Worm (Caenorhabditis elegans) whole organism, L1 larva: Measurements from ENCODE around the gene F07H5.13.
A peak's percentile ranks its signal among the peaks of the same experiment; 100 is the strongest.

ENCODE experiments used
- C04F5.9 ChIP-seq: sonication (generic microtip); optimal IDR thresholded peaks from 2 replicates; lab custom pipeline; 2016; ENCODE audit warnings: missing genetic modification characterization, missing compliant biosample characterization
- blmp-1 ChIP-seq: fragments of 150-350 bp; optimal IDR thresholded peaks from 2 replicates; lab custom pipeline; 2014; ENCODE audit warnings: missing biosample characterization, missing genetic modification characterization
- ces-1 ChIP-seq: fragments of 150-350 bp; optimal IDR thresholded peaks from 2 replicates; lab custom pipeline; 2014; ENCODE audit warnings: missing biosample characterization, missing genetic modification reagents, missing genetic modification characterization
- dpl-1 ChIP-seq, 3 experiments: fragments of 150-350 bp in 2 of 3; sonication (generic microtip) in 1 of 3; optimal IDR thresholded peaks; 2 replicates each; lab custom pipeline; 2014 to 2017; ENCODE audit warnings: missing biosample characterization in 3 of 3, missing genetic modification characterization in 3 of 3, missing genetic modification reagents in 3 of 3
- dsc-1 ChIP-seq: sonication (generic microtip); optimal IDR thresholded peaks from 2 replicates; lab custom pipeline; 2016; ENCODE audit warnings: mild to moderate bottlenecking, missing genetic modification characterization, missing compliant biosample characterization
- efl-1 ChIP-seq, 4 experiments: fragments of 150-350 bp; optimal IDR thresholded peaks in 3 of 4; peaks in 1 of 4; 1 replicate in 1 of 4; 2 replicates in 3 of 4; lab custom pipeline; 2014; ENCODE audit warnings: missing biosample characterization in 2 of 4, missing genetic modification characterization in 2 of 4, missing genetic modification reagents in 2 of 4
- efl-3 ChIP-seq: fragments of 200-800 bp; sonication (Bioruptor generic); optimal IDR thresholded peaks from 2 replicates; lab custom pipeline; 2018; ENCODE audit warnings: mild to moderate bottlenecking, missing genetic modification characterization, missing compliant biosample characterization
- egl-13 ChIP-seq: sonication (generic microtip); optimal IDR thresholded peaks from 2 replicates; lab custom pipeline; 2016; ENCODE audit warnings: missing genotype, missing genetic modification reagents, missing genetic modification characterization, missing compliant biosample characterization
- elt-2 ChIP-seq: sonication (generic microtip); optimal IDR thresholded peaks from 2 replicates; lab custom pipeline; 2016; ENCODE audit warnings: missing genetic modification characterization, mild to moderate bottlenecking, inconsistent platforms, missing compliant biosample characterization, missing genetic modification reagents
- elt-3 ChIP-seq, 6 experiments: fragments of 150-350 bp in 1 of 6; sonication (generic microtip); optimal IDR thresholded peaks; 2 replicates each; lab custom pipeline; 2017 to 2018; ENCODE audit warnings: missing biosample characterization in 6 of 6, missing genetic modification characterization in 6 of 6, inconsistent platforms in 1 of 6
- fkh-10 ChIP-seq: sonication (generic microtip); optimal IDR thresholded peaks from 2 replicates; lab custom pipeline; 2017; ENCODE audit warnings: missing biosample characterization, missing genetic modification reagents, missing genetic modification characterization
- grh-1 ChIP-seq: fragments of 200-800 bp; sonication (Bioruptor generic); IDR thresholded peaks from 2 replicates; pipeline ENCODE4 v1.3.6; 2022; ENCODE audit warnings: missing genetic modification reagents, missing genetic modification characterization, missing compliant biosample characterization
- hlh-17 ChIP-seq: fragments of 200-800 bp; sonication (Bioruptor generic); optimal IDR thresholded peaks from 2 replicates; lab custom pipeline; 2018; ENCODE audit warnings: missing genetic modification characterization, mild to moderate bottlenecking, missing compliant biosample characterization, moderate library complexity, borderline replicate concordance
- hlh-4 ChIP-seq: sonication (generic microtip); optimal IDR thresholded peaks from 2 replicates; lab custom pipeline; 2016; ENCODE audit warnings: mild to moderate bottlenecking, missing genetic modification characterization, missing compliant biosample characterization
- irx-1 ChIP-seq: sonication (generic microtip); optimal IDR thresholded peaks from 2 replicates; lab custom pipeline; 2016; ENCODE audit warnings: missing genetic modification characterization, missing compliant biosample characterization
- lin-13 ChIP-seq: fragments of 150-350 bp; optimal IDR thresholded peaks from 2 replicates; lab custom pipeline; 2014; ENCODE audit warnings: missing biosample characterization, missing genetic modification reagents, missing genetic modification characterization
- lin-14 ChIP-seq: fragments of 200-800 bp; sonication (Bioruptor generic); optimal IDR thresholded peaks from 2 replicates; lab custom pipeline; 2018; ENCODE audit warnings: mild to moderate bottlenecking, missing genetic modification characterization, moderate library complexity, missing compliant biosample characterization
- lin-35 ChIP-seq, 2 experiments: fragments of 150-350 bp; optimal IDR thresholded peaks; 2 replicates each; lab custom pipeline; 2014; ENCODE audit warnings: missing biosample characterization in 2 of 2, missing genetic modification characterization in 2 of 2, missing genetic modification reagents in 2 of 2
- lin-39 ChIP-seq: fragments of 150-350 bp; optimal IDR thresholded peaks from 2 replicates; lab custom pipeline; 2014; ENCODE audit warnings: missing biosample characterization, missing genetic modification reagents, missing genetic modification characterization
- lir-3 ChIP-seq: sonication (generic microtip); optimal IDR thresholded peaks from 2 replicates; lab custom pipeline; 2016; ENCODE audit warnings: mild to moderate bottlenecking, missing genetic modification characterization, moderate library complexity, missing compliant biosample characterization; ENCODE audit not compliant: poor library complexity
- lsy-2 ChIP-seq, 2 experiments: fragments of 150-350 bp; optimal IDR thresholded peaks; 2 replicates each; lab custom pipeline; 2014; ENCODE audit warnings: missing biosample characterization in 2 of 2, missing genetic modification characterization in 2 of 2
- mab-9 ChIP-seq: fragments of 200-800 bp; sonication (Bioruptor generic); IDR thresholded peaks from 2 replicates; pipeline ENCODE4 v1.3.6; 2022; ENCODE audit warnings: missing genetic modification reagents, missing genetic modification characterization, missing compliant biosample characterization
- mdl-1 ChIP-seq, 2 experiments: fragments of 150-350 bp; optimal IDR thresholded peaks; 2 replicates each; lab custom pipeline; 2014 to 2017; ENCODE audit warnings: missing biosample characterization in 2 of 2, missing genetic modification characterization in 2 of 2, inconsistent platforms in 1 of 2
- mef-2 ChIP-seq: fragments of 150-350 bp; optimal IDR thresholded peaks from 2 replicates; lab custom pipeline; 2014; ENCODE audit warnings: missing biosample characterization, missing genetic modification characterization
- mep-1 ChIP-seq: fragments of 150-350 bp; optimal IDR thresholded peaks from 2 replicates; lab custom pipeline; 2014; ENCODE audit warnings: missing biosample characterization, missing genetic modification characterization
- nhr-11 ChIP-seq: fragments of 150-350 bp; optimal IDR thresholded peaks from 2 replicates; lab custom pipeline; 2014; ENCODE audit warnings: missing biosample characterization, missing genetic modification characterization
- nhr-19 ChIP-seq: fragments of 200-800 bp; sonication (Bioruptor generic); conservative IDR thresholded peaks from 2 replicates; pipeline ENCODE4 v1.3.6; 2022; ENCODE audit warnings: missing genetic modification characterization, missing compliant biosample characterization
- nhr-20 ChIP-seq: sonication (generic microtip); optimal IDR thresholded peaks from 2 replicates; lab custom pipeline; 2016; ENCODE audit warnings: mild to moderate bottlenecking, missing genetic modification characterization, missing compliant biosample characterization
- nhr-47 ChIP-seq: sonication (generic microtip); optimal IDR thresholded peaks from 2 replicates; lab custom pipeline; 2016; ENCODE audit warnings: mild to moderate bottlenecking, missing genetic modification characterization, moderate library complexity, missing compliant biosample characterization
- nhr-71 ChIP-seq: sonication (generic microtip); optimal IDR thresholded peaks from 2 replicates; lab custom pipeline; 2016; ENCODE audit warnings: mild to moderate bottlenecking, missing genetic modification characterization, moderate library complexity, missing compliant biosample characterization
- nhr-76 ChIP-seq: sonication (generic microtip); optimal IDR thresholded peaks from 2 replicates; lab custom pipeline; 2017; ENCODE audit warnings: missing biosample characterization, missing genetic modification characterization
- nhr-77 ChIP-seq: fragments of 150-350 bp; optimal IDR thresholded peaks from 2 replicates; lab custom pipeline; 2014; ENCODE audit warnings: missing biosample characterization, missing genetic modification characterization
- nhr-85 ChIP-seq: sonication (generic microtip); peaks from one replicate; lab custom pipeline; 2016; ENCODE audit warnings: missing genetic modification characterization, inconsistent platforms, missing compliant biosample characterization
- nhr-90 ChIP-seq: sonication (generic microtip); optimal IDR thresholded peaks from 2 replicates; lab custom pipeline; 2016; ENCODE audit warnings: mild to moderate bottlenecking, missing genetic modification characterization, missing compliant biosample characterization; ENCODE audit not compliant: poor library complexity
- pax-3 ChIP-seq: fragments of 200-800 bp; sonication (Bioruptor generic); optimal IDR thresholded peaks from 2 replicates; lab custom pipeline; 2018; ENCODE audit warnings: mild to moderate bottlenecking, missing genetic modification characterization, moderate library complexity, missing compliant biosample characterization
- rnt-1 ChIP-seq: sonication (generic microtip); optimal IDR thresholded peaks from 2 replicates; lab custom pipeline; 2016; ENCODE audit warnings: mild to moderate bottlenecking, missing genetic modification characterization, moderate library complexity, missing compliant biosample characterization
- skn-1 ChIP-seq: fragments of 150-350 bp; optimal IDR thresholded peaks from 2 replicates; lab custom pipeline; 2014; ENCODE audit warnings: missing biosample characterization, missing genetic modification characterization
- snpc-4 ChIP-seq: fragments of 150-350 bp; optimal IDR thresholded peaks from 2 replicates; lab custom pipeline; 2014; ENCODE audit warnings: missing biosample characterization, missing genetic modification characterization
- snu-23 ChIP-seq: sonication (generic microtip); optimal IDR thresholded peaks from 2 replicates; lab custom pipeline; 2016; ENCODE audit warnings: missing genetic modification characterization, missing compliant biosample characterization
- swsn-7 ChIP-seq: sonication (generic microtip); optimal IDR thresholded peaks from 2 replicates; lab custom pipeline; 2016; ENCODE audit warnings: missing genetic modification characterization, missing compliant biosample characterization
- tbx-2 ChIP-seq: sonication (generic microtip); optimal IDR thresholded peaks from 2 replicates; lab custom pipeline; 2016; ENCODE audit warnings: missing genetic modification characterization, missing compliant biosample characterization
- unc-130 ChIP-seq: fragments of 150-350 bp; optimal IDR thresholded peaks from 2 replicates; lab custom pipeline; 2017; ENCODE audit warnings: missing biosample characterization, missing genetic modification characterization, inconsistent platforms
- unc-98 ChIP-seq: fragments of 200-800 bp; sonication (Bioruptor generic); IDR thresholded peaks from 2 replicates; pipeline ENCODE4 v1.3.6; 2022; ENCODE audit warnings: missing genetic modification characterization, missing compliant biosample characterization
- xbp-1 ChIP-seq: sonication (generic microtip); optimal IDR thresholded peaks from 2 replicates; lab custom pipeline; 2016; ENCODE audit warnings: missing genetic modification characterization, missing compliant biosample characterization
- zag-1 ChIP-seq: fragments of 150-350 bp; optimal IDR thresholded peaks from 2 replicates; lab custom pipeline; 2014; ENCODE audit warnings: missing biosample characterization, missing genetic modification characterization
- ztf-4 ChIP-seq: fragments of 150-350 bp; optimal IDR thresholded peaks from 2 replicates; lab custom pipeline; 2014; ENCODE audit warnings: missing biosample characterization, missing genetic modification characterization

The F07H5.13 gene

ce11 chrII:8741277-8741676, 49.1 kb upstream of the F07H5.13 start:
- peak in 2 of 3 experiments; percentile 8 to 16 for TF ChIP-seq dpl-1 (GFP tag; optimal IDR thresholded peaks at IDR 0.05; lab: Kevin White, UChicago)
- TF ChIP-seq nhr-71 (tag; lab: Kevin White, UChicago): peak; percentile 79
- TF ChIP-seq lin-14 (GFP tag; lab: Kevin White, UChicago): peak; percentile 74
- TF ChIP-seq nhr-85 (tag; lab: Kevin White, UChicago): peak; percentile 78
- TF ChIP-seq lsy-2 (tag; optimal IDR thresholded peaks at IDR 0.05; lab: Kevin White, UChicago): peak; percentile 25 to 53
- peak; percentile 8 for TF ChIP-seq ztf-4 (tag; lab: Kevin White, UChicago)
- TF ChIP-seq nhr-47: peak; percentile 2
- peak; percentile 73 for TF ChIP-seq snu-23 (GFP tag; lab: Kevin White, UChicago)
- TF ChIP-seq nhr-19 (GFP tag; lab: Robert Waterston, UW): peak; percentile 72
- peak; percentile 75 for TF ChIP-seq rnt-1 (tag; lab: Kevin White, UChicago)
- TF ChIP-seq fkh-10: no peak
- no peak for TF ChIP-seq nhr-77 (tag; lab: Kevin White, UChicago)
- peak; percentile 3 for TF ChIP-seq elt-2 (tag; lab: Kevin White, UChicago)
- TF ChIP-seq tbx-2: peak; percentile 14
- TF ChIP-seq efl-3 (GFP tag; lab: Kevin White, UChicago): no peak
- peak; percentile 18 for TF ChIP-seq mep-1
- no peak for TF ChIP-seq grh-1 (GFP tag; lab: Robert Waterston, UW)
- TF ChIP-seq mdl-1 (tag; optimal IDR thresholded peaks at IDR 0.05; lab: Kevin White, UChicago): peak in 1 of 2 experiments; percentile 86
- peak; percentile 81 for TF ChIP-seq nhr-20 (tag; lab: Kevin White, UChicago)
- TF ChIP-seq efl-1 (optimal IDR thresholded peaks at IDR 0.05; lab: Kevin White, UChicago): peak in 1 of 2 experiments; percentile 11
- peak in 1 of 2 experiments; percentile 74 for TF ChIP-seq efl-1 (GFP tag; optimal IDR thresholded peaks at IDR 0.05 in 1 of 2; lab: Kevin White, UChicago)
- TF ChIP-seq lir-3: peak; percentile 48
- TF ChIP-seq hlh-17 (GFP tag; lab: Kevin White, UChicago): no peak
- TF ChIP-seq swsn-7 (tag; lab: Kevin White, UChicago): peak; percentile 24
- TF ChIP-seq C04F5.9 (tag; lab: Kevin White, UChicago): no peak
- no peak for TF ChIP-seq snpc-4 (tag; lab: Kevin White, UChicago)
- peak; percentile 4 to 55 for TF ChIP-seq lin-35 (GFP tag; optimal IDR thresholded peaks at IDR 0.05; lab: Kevin White, UChicago)
- TF ChIP-seq xbp-1 (tag; lab: Kevin White, UChicago): peak; percentile 2
- no peak for TF ChIP-seq blmp-1 (tag; lab: Kevin White, UChicago)
- TF ChIP-seq mef-2: no peak
- no peak for TF ChIP-seq egl-13
- peak; percentile 7 for TF ChIP-seq irx-1 (tag; lab: Kevin White, UChicago)

DNA sequence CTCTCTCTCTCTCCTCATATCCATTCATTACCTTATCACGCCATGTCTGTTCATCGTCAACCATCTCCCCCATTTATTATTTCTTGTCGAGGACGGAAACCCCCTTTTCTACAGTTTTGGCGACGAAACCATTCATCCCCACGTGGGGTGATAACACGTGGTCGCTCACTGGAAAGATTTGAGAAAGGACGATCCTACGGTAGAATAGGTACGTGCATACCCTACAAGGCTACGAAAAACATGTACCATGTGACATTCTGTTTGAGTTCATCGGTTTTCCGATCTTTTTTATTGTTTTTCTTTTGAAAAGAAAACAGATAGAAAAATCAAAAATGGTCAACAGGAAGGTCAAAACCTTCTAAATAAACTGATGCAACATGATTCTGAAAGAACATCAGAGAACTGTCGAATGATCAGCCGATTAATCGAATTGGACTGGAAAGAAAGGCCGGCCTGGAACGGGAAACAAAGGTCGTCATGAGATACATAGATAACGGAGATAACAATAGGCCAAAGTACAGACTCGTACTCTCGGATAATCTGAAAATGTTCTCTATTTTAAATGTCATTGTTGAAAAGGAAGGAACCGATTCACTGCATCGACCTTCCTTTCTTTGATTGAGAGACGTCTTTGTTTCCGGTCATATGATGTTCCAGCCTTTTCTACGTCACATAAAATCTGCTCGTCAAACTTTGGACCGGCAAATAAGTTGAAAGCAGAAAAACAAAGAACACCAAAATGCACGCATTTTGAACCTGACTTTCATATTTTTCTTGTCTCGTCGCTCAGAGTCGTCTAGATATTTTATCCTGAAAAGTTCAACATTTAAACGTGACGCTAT, 48.1 kb upstream of the F07H5.13 start:
- no peak for TF ChIP-seq dsc-1 (tag; lab: Kevin White, UChicago)
- no peak for TF ChIP-seq unc-98 (GFP tag; lab: Robert Waterston, UW)
- TF ChIP-seq xbp-1 (tag; lab: Kevin White, UChicago): peak; percentile 58
- TF ChIP-seq dpl-1 (GFP tag; optimal IDR thresholded peaks at IDR 0.05; lab: Kevin White, UChicago): peak in 2 of 3 experiments; percentile 19 to 31
- TF ChIP-seq ztf-4 (tag; lab: Kevin White, UChicago): peak; percentile 55
- peak; percentile 53 for TF ChIP-seq skn-1
- peak; percentile 13 for TF ChIP-seq rnt-1 (tag; lab: Kevin White, UChicago)
- TF ChIP-seq nhr-20 (tag; lab: Kevin White, UChicago): peak; percentile 97
- TF ChIP-seq ces-1 (GFP tag; lab: Kevin White, UChicago): no peak
- TF ChIP-seq lin-39 (tag; lab: Kevin White, UChicago): no peak
- 0 out of 2 replicates have a peak, but pooled peaks have one; percentile 49 for TF ChIP-seq mab-9 (GFP tag; lab: Robert Waterston, UW)
- TF ChIP-seq swsn-7 (tag; lab: Kevin White, UChicago): peak; percentile 16
- peak; percentile 79 for TF ChIP-seq tbx-2
- peak; percentile 81 for TF ChIP-seq unc-130
- no peak for TF ChIP-seq nhr-76 (tag; lab: Kevin White, UChicago)
- TF ChIP-seq pax-3 (tag; lab: Kevin White, UChicago): no peak
- peak; percentile 94 for TF ChIP-seq nhr-90 (tag; lab: Kevin White, UChicago)
- TF ChIP-seq lin-13 (GFP tag; lab: Kevin White, UChicago): peak; percentile 53
- TF ChIP-seq lin-14 (GFP tag; lab: Kevin White, UChicago): peak; percentile 91
- TF ChIP-seq nhr-11 (tag; lab: Kevin White, UChicago): peak; percentile 70
- TF ChIP-seq grh-1 (GFP tag; lab: Robert Waterston, UW): peak; percentile 84
- TF ChIP-seq lin-35 (GFP tag; optimal IDR thresholded peaks at IDR 0.05; lab: Kevin White, UChicago): peak in 1 of 2 experiments; percentile 81
- TF ChIP-seq nhr-85 (tag; lab: Kevin White, UChicago): peak; percentile 100
- TF ChIP-seq elt-3 (tag; optimal IDR thresholded peaks at IDR 0.05; lab: Kevin White, UChicago): peak in 5 of 6 experiments; percentile 29 to 97 (median 64)
- peak; percentile 51 to 82 for TF ChIP-seq lsy-2 (tag; optimal IDR thresholded peaks at IDR 0.05; lab: Kevin White, UChicago)
- TF ChIP-seq hlh-4 (tag; lab: Kevin White, UChicago): no peak
- TF ChIP-seq zag-1 (tag; lab: Kevin White, UChicago): no peak
- TF ChIP-seq nhr-19 (GFP tag; lab: Robert Waterston, UW): peak; percentile 87
- TF ChIP-seq nhr-47: peak; percentile 79
- TF ChIP-seq elt-2 (tag; lab: Kevin White, UChicago): no peak
